Worm (Caenorhabditis elegans): ENCODE measurements around the gene F56D6.20.

F56D6.20 gene

ce11 chrIV:3912598-3912997 lies at the start of gene F56D6.20:
F56D6.20 (plus strand) TSS chrIV:3912898.
- TF ChIP-seq aly-1 (tag; optimal IDR thresholded peaks at IDR 0.05) (no peak), hnd-1 (tag; optimal IDR thresholded peaks at IDR 0.05) (no peak), ceh-13 (GFP tag; optimal IDR thresholded peaks at IDR 0.05) (no peak), tbx-11 (GFP tag; IDR thresholded peaks at IDR 0.05) (no peak), ama-1 (optimal IDR thresholded peaks at IDR 0.05) (no peak), hmg-4 (GFP tag; optimal IDR thresholded peaks at IDR 0.05) (no peak), tra-4 (tag; optimal IDR thresholded peaks at IDR 0.05) (no peak), ceh-36 (tag; optimal IDR thresholded peaks at IDR 0.05) (no peak), hmbx-1 (tag; optimal IDR thresholded peaks at IDR 0.05) (no peak), F13C5.2 (tag; optimal IDR thresholded peaks at IDR 0.05) (no peak), B0310.2 (tag; optimal IDR thresholded peaks at IDR 0.05) (no peak), pes-1 (GFP tag; IDR thresholded peaks at IDR 0.05) (no peak), sea-1 (GFP tag; conservative IDR thresholded peaks at IDR 0.05) (no peak), ets-7 (tag; optimal IDR thresholded peaks at IDR 0.05) (no peak), tbx-37 (GFP tag; conservative IDR thresholded peaks at IDR 0.05) (no peak), scrt-1 (GFP tag; IDR thresholded peaks at IDR 0.05) (no peak)

ce11 chrIV:3862948-3863347 lies 49.8 kb upstream of the F56D6.20 start:
- no peak for TF ChIP-seq ama-1 (optimal IDR thresholded peaks at IDR 0.05)
- TF ChIP-seq F13C5.2 (tag; optimal IDR thresholded peaks at IDR 0.05), result no peak
- no peak for TF ChIP-seq hmbx-1 (tag; optimal IDR thresholded peaks at IDR 0.05)
- no peak for TF ChIP-seq hnd-1 (tag; optimal IDR thresholded peaks at IDR 0.05)
- no peak for TF ChIP-seq ceh-13 (GFP tag; optimal IDR thresholded peaks at IDR 0.05)
- TF ChIP-seq hmg-4 (GFP tag; optimal IDR thresholded peaks at IDR 0.05), result no peak
- TF ChIP-seq B0310.2 (tag; optimal IDR thresholded peaks at IDR 0.05), result no peak
- TF ChIP-seq sea-1 (GFP tag; conservative IDR thresholded peaks at IDR 0.05), result no peak
- TF ChIP-seq tbx-11 (GFP tag; IDR thresholded peaks at IDR 0.05), result no peak
- no peak for TF ChIP-seq aly-1 (tag; optimal IDR thresholded peaks at IDR 0.05)
- no peak for TF ChIP-seq tra-4 (tag; optimal IDR thresholded peaks at IDR 0.05)
- TF ChIP-seq flt-1 (GFP tag; IDR thresholded peaks at IDR 0.05), result no peak
- no peak for TF ChIP-seq ets-7 (tag; optimal IDR thresholded peaks at IDR 0.05)
- TF ChIP-seq scrt-1 (GFP tag; IDR thresholded peaks at IDR 0.05), result no peak
- TF ChIP-seq pes-1 (GFP tag; IDR thresholded peaks at IDR 0.05), result no peak

ce11 chrIV:3864944-3865343 lies 47.8 kb upstream of the F56D6.20 start, which contains the start of gene aat-8:
aat-8 (minus strand) TSS chrIV:3865044.
- TF ChIP-seq ceh-36 (tag; optimal IDR thresholded peaks at IDR 0.05) (no peak), hmg-4 (GFP tag; optimal IDR thresholded peaks at IDR 0.05) (no peak), scrt-1 (GFP tag; IDR thresholded peaks at IDR 0.05) (no peak), hnd-1 (tag; optimal IDR thresholded peaks at IDR 0.05) (no peak), ets-7 (tag; optimal IDR thresholded peaks at IDR 0.05) (no peak), flt-1 (GFP tag; IDR thresholded peaks at IDR 0.05) (no peak), hmbx-1 (tag; optimal IDR thresholded peaks at IDR 0.05) (no peak), pes-1 (GFP tag; IDR thresholded peaks at IDR 0.05) (no peak), ama-1 (optimal IDR thresholded peaks at IDR 0.05) (no peak)

ce11 chrIV:3866018-3866417 lies 46.7 kb upstream of the F56D6.20 start:
- TF ChIP-seq tbx-11 (GFP tag; IDR thresholded peaks at IDR 0.05), result no peak

- TF ChIP-seq tra-4 (tag; optimal IDR thresholded peaks at IDR 0.05) (no peak), ceh-13 (GFP tag; optimal IDR thresholded peaks at IDR 0.05) (no peak), hmbx-1 (tag; optimal IDR thresholded peaks at IDR 0.05) (no peak), tbx-11 (GFP tag; IDR thresholded peaks at IDR 0.05) (no peak), hnd-1 (tag; optimal IDR thresholded peaks at IDR 0.05) (no peak), ceh-36 (tag; optimal IDR thresholded peaks at IDR 0.05) (no peak), F13C5.2 (tag; optimal IDR thresholded peaks at IDR 0.05) (no peak), hmg-4 (GFP tag; optimal IDR thresholded peaks at IDR 0.05) (no peak), pes-1 (GFP tag; IDR thresholded peaks at IDR 0.05) (no peak), B0310.2 (tag; optimal IDR thresholded peaks at IDR 0.05) (no peak), ama-1 (optimal IDR thresholded peaks at IDR 0.05) (no peak), tbx-37 (GFP tag; conservative IDR thresholded peaks at IDR 0.05) (no peak)
These were observed 45.4 kb upstream of the F56D6.20 start, which contains the start of gene F37C4.4 for ce11 chrIV:3867252-3867651. F37C4.4 (plus strand) TSS chrIV:3867309.

- TF ChIP-seq hnd-1 (tag; optimal IDR thresholded peaks at IDR 0.05) (no peak), ceh-36 (tag; optimal IDR thresholded peaks at IDR 0.05) (no peak), aly-1 (tag; optimal IDR thresholded peaks at IDR 0.05) (no peak), pes-1 (GFP tag; IDR thresholded peaks at IDR 0.05) (no peak), ama-1 (optimal IDR thresholded peaks at IDR 0.05) (no peak), ceh-13 (GFP tag; optimal IDR thresholded peaks at IDR 0.05) (no peak), ets-7 (tag; optimal IDR thresholded peaks at IDR 0.05) (no peak), hmbx-1 (tag; optimal IDR thresholded peaks at IDR 0.05) (no peak), B0310.2 (tag; optimal IDR thresholded peaks at IDR 0.05) (no peak), tra-4 (tag; optimal IDR thresholded peaks at IDR 0.05) (no peak), flt-1 (GFP tag; IDR thresholded peaks at IDR 0.05) (no peak), F13C5.2 (tag; optimal IDR thresholded peaks at IDR 0.05) (no peak)
These were observed 42.8 kb upstream of the F56D6.20 start for ce11 chrIV:3869875-3870274.

ce11 chrIV:3873195-3873594 lies 39.5 kb upstream of the F56D6.20 start:
- TF ChIP-seq pes-1 (GFP tag; IDR thresholded peaks at IDR 0.05) (no peak), hnd-1 (tag; optimal IDR thresholded peaks at IDR 0.05) (no peak), scrt-1 (GFP tag; IDR thresholded peaks at IDR 0.05) (no peak)

ce11 chrIV:3873706-3874105 lies 39.0 kb upstream of the F56D6.20 start, which contains the start of gene F37C4.5:
F37C4.5 (minus strand) TSS chrIV:3873806.
- TF ChIP-seq pes-1 (GFP tag; IDR thresholded peaks at IDR 0.05) (no peak), sea-1 (GFP tag; conservative IDR thresholded peaks at IDR 0.05) (no peak), tbx-37 (GFP tag; conservative IDR thresholded peaks at IDR 0.05) (no peak), tbx-11 (GFP tag; IDR thresholded peaks at IDR 0.05) (no peak), ama-1 (optimal IDR thresholded peaks at IDR 0.05) (no peak), hnd-1 (tag; optimal IDR thresholded peaks at IDR 0.05) (no peak), hmg-4 (GFP tag; optimal IDR thresholded peaks at IDR 0.05) (no peak), ets-7 (tag; optimal IDR thresholded peaks at IDR 0.05) (no peak), aly-1 (tag; optimal IDR thresholded peaks at IDR 0.05) (no peak), hmbx-1 (tag; optimal IDR thresholded peaks at IDR 0.05) (no peak), flt-1 (GFP tag; IDR thresholded peaks at IDR 0.05) (no peak), scrt-1 (GFP tag; IDR thresholded peaks at IDR 0.05) (no peak), ceh-36 (tag; optimal IDR thresholded peaks at IDR 0.05) (no peak), F13C5.2 (tag; optimal IDR thresholded peaks at IDR 0.05) (no peak), ceh-13 (GFP tag; optimal IDR thresholded peaks at IDR 0.05) (no peak), tra-4 (tag; optimal IDR thresholded peaks at IDR 0.05) (no peak), B0310.2 (tag; optimal IDR thresholded peaks at IDR 0.05) (no peak)
